Fruit fly (Drosophila melanogaster) whole organism, wandering third instar larva: ENCODE measurements around the gene Art1.

ENCODE experiments used
- Hr83 ChIP-seq: fragments of 200-300 bp; sonication (Bioruptor generic); optimal IDR thresholded peaks from 2 replicates; lab custom pipeline; 2016; ENCODE audit warnings: missing biosample characterization, mild to moderate bottlenecking, missing genetic modification characterization, moderate library complexity; ENCODE audit not compliant: poor library complexity, severe bottlenecking
- Myc ChIP-seq: fragments of >200 bp; optimal IDR thresholded peaks from 2 replicates; lab custom pipeline; 2017
- br ChIP-seq: fragments of 200-800 bp; sonication (Bioruptor generic); optimal IDR thresholded peaks from 2 replicates; lab custom pipeline; 2016; ENCODE audit warnings: missing biosample characterization, missing genetic modification characterization
- psq ChIP-seq: fragments of 200-800 bp; sonication (Bioruptor generic); optimal IDR thresholded peaks from 3 replicates; lab custom pipeline; 2017; ENCODE audit warnings: missing biosample characterization, mild to moderate bottlenecking, missing genetic modification characterization, moderate library complexity

dm6 chr3R:10779269-10779668 is 8.8 kb downstream of the Art1 start, which contains the start of gene Desi:
- TF ChIP-seq br (GFP tag; lab: Kevin White, UChicago) (no peak), Hr83 (GFP tag; lab: Kevin White, UChicago) (no peak), psq (no peak), Myc (lab: Kevin White, UChicago) (no peak)
